Fruit fly (Drosophila melanogaster) whole organism, embryonic: ENCODE results near the gene frj.
A peak's percentile ranks its signal among the peaks of the same experiment; 100 is the strongest.

Experiments used
- Atf6 ChIP-seq: fragments of 200-800 bp; sonication (Bioruptor generic); IDR thresholded peaks from 2 replicates; pipeline ENCODE4 v1.3.6; 2022; ENCODE audit warnings: missing biosample characterization, missing genetic modification characterization
- CG10147 ChIP-seq: fragments of 200-800 bp; sonication (Bioruptor generic); optimal IDR thresholded peaks from 2 replicates; lab custom pipeline; 2019; ENCODE audit warnings: missing biosample characterization, mild to moderate bottlenecking, missing genetic modification characterization, moderate library complexity
- CG1024 ChIP-seq: fragments of 200-800 bp; sonication (Bioruptor generic); IDR thresholded peaks from 2 replicates; pipeline ENCODE4 v1.3.6; 2022; ENCODE audit warnings: missing biosample characterization, missing genetic modification characterization
- CG10267 ChIP-seq: fragments of 200-800 bp; sonication (Bioruptor generic); optimal IDR thresholded peaks from 2 replicates; lab custom pipeline; 2018; ENCODE audit warnings: missing biosample characterization, mild to moderate bottlenecking, missing genetic modification characterization, moderate library complexity
- CG11093 ChIP-seq: fragments of 200-800 bp; sonication (Bioruptor generic); IDR thresholded peaks from 3 replicates; pipeline ENCODE4 v1.3.6; 2022; ENCODE audit warnings: missing biosample characterization, missing genetic modification characterization
- CG12104 ChIP-seq: fragments of 200-800 bp; sonication (Bioruptor generic); optimal IDR thresholded peaks from 3 replicates; lab custom pipeline; 2016; ENCODE audit warnings: missing biosample characterization, missing genetic modification characterization
- CG12219 ChIP-seq: fragments of 200-800 bp; sonication (Bioruptor generic); optimal IDR thresholded peaks from 3 replicates; lab custom pipeline; 2018; ENCODE audit warnings: missing biosample characterization, mild to moderate bottlenecking, missing genetic modification characterization
- CG12299 ChIP-seq: fragments of 200-800 bp; sonication (Bioruptor generic); optimal IDR thresholded peaks from 2 replicates; lab custom pipeline; 2018; ENCODE audit warnings: missing biosample characterization, mild to moderate bottlenecking, missing genetic modification characterization
- CG12744 ChIP-seq: fragments of 200-800 bp; sonication (Bioruptor generic); optimal IDR thresholded peaks from 2 replicates; lab custom pipeline; 2016; ENCODE audit warnings: missing biosample characterization, missing genetic modification characterization
- CG13287 ChIP-seq: fragments of 200-800 bp; sonication (Bioruptor generic); IDR thresholded peaks from 2 replicates; pipeline ENCODE4 v1.3.6; 2022; ENCODE audit warnings: missing biosample characterization, missing genetic modification characterization; ENCODE audit not compliant: partially characterized antibody
- CG13424 ChIP-seq: fragments of 200-800 bp; sonication (Bioruptor generic); optimal IDR thresholded peaks from 2 replicates; lab custom pipeline; 2019; ENCODE audit warnings: missing biosample characterization, mild to moderate bottlenecking, missing genetic modification characterization, moderate library complexity
- CG14710 ChIP-seq: fragments of 200-800 bp; sonication (Bioruptor generic); optimal IDR thresholded peaks from 3 replicates; lab custom pipeline; 2019; ENCODE audit warnings: missing biosample characterization, mild to moderate bottlenecking, missing genetic modification characterization, moderate library complexity
- CG15073 ChIP-seq: fragments of 200-800 bp; sonication (Bioruptor generic); optimal IDR thresholded peaks from 2 replicates; lab custom pipeline; 2016; ENCODE audit warnings: missing biosample characterization, missing genetic modification characterization
- CG16815 ChIP-seq: fragments of 200-800 bp; sonication (Bioruptor generic); optimal IDR thresholded peaks from 3 replicates; lab custom pipeline; 2017; ENCODE audit warnings: missing biosample characterization, mild to moderate bottlenecking, missing genetic modification characterization
- CG16863 ChIP-seq: fragments of 200-800 bp; sonication (Bioruptor generic); optimal IDR thresholded peaks from 3 replicates; lab custom pipeline; 2016; ENCODE audit warnings: missing biosample characterization, missing genetic modification characterization
- CG17328 ChIP-seq: fragments of 200-800 bp; sonication (Bioruptor generic); IDR thresholded peaks from 2 replicates; pipeline ENCODE4 v1.3.6; 2022; ENCODE audit warnings: missing biosample characterization, missing genetic modification characterization
- CG17361 ChIP-seq: fragments of 200-800 bp; sonication (Bioruptor generic); IDR thresholded peaks from 3 replicates; pipeline ENCODE4 v1.3.6; 2022; ENCODE audit warnings: missing biosample characterization, missing genetic modification characterization
- CG17612 ChIP-seq: fragments of 200-800 bp; sonication (Bioruptor generic); IDR thresholded peaks from 2 replicates; pipeline ENCODE4 v1.3.6; 2022; ENCODE audit warnings: missing biosample characterization, missing genetic modification characterization
- CG2129 ChIP-seq: fragments of 200-800 bp; sonication (Bioruptor generic); IDR thresholded peaks from 2 replicates; pipeline ENCODE4 v1.3.6; 2022; ENCODE audit warnings: missing biosample characterization, missing genetic modification characterization; ENCODE audit not compliant: partially characterized antibody
- CG3847 ChIP-seq: fragments of 200-800 bp; sonication (Bioruptor generic); IDR thresholded peaks from 2 replicates; pipeline ENCODE4 v1.3.6; 2022; ENCODE audit warnings: missing biosample characterization, missing genetic modification characterization
- CG5953 ChIP-seq: fragments of 200-800 bp; sonication (Bioruptor generic); IDR thresholded peaks from 2 replicates; pipeline ENCODE4 v1.3.6; 2022; ENCODE audit warnings: missing biosample characterization, missing genetic modification characterization
- CG6683 ChIP-seq: fragments of 200-800 bp; sonication (Bioruptor generic); optimal IDR thresholded peaks from 2 replicates; lab custom pipeline; 2017; ENCODE audit warnings: missing biosample characterization, mild to moderate bottlenecking, missing genetic modification characterization, missing genetic modification reagents
- CG6791 ChIP-seq: fragments of 200-800 bp; sonication (Bioruptor generic); IDR thresholded peaks from 3 replicates; pipeline ENCODE4 v1.3.6; 2022; ENCODE audit warnings: missing biosample characterization, missing genetic modification characterization; ENCODE audit not compliant: partially characterized antibody
- CG7987 ChIP-seq: fragments of 200-800 bp; sonication (Bioruptor generic); optimal IDR thresholded peaks from 2 replicates; lab custom pipeline; 2018; ENCODE audit warnings: missing biosample characterization, mild to moderate bottlenecking, missing genetic modification characterization, moderate library complexity
- CG8359 ChIP-seq: fragments of 200-800 bp; sonication (Bioruptor generic); optimal IDR thresholded peaks from 2 replicates; lab custom pipeline; 2017; ENCODE audit warnings: missing biosample characterization, mild to moderate bottlenecking, missing genetic modification characterization, borderline replicate concordance
- CTCF ChIP-seq: fragments of 200-800 bp; sonication (Bioruptor generic); optimal IDR thresholded peaks from 2 replicates; lab custom pipeline; 2017; ENCODE audit warnings: missing biosample characterization, mild to moderate bottlenecking, missing genetic modification characterization, moderate library complexity
- D19B ChIP-seq: fragments of 200-800 bp; sonication (Bioruptor generic); optimal IDR thresholded peaks from 2 replicates; lab custom pipeline; 2017; ENCODE audit warnings: missing biosample characterization, mild to moderate bottlenecking, missing genetic modification characterization
- Dad ChIP-seq: fragments of 200-800 bp; sonication (Bioruptor generic); optimal IDR thresholded peaks from 3 replicates; lab custom pipeline; 2016; ENCODE audit warnings: missing biosample characterization, missing genetic modification characterization
- Dll ChIP-seq: fragments of 200-800 bp; sonication (Bioruptor generic); IDR thresholded peaks from 4 replicates; pipeline ENCODE4 v1.3.6; 2022; ENCODE audit warnings: missing biosample characterization, missing genetic modification characterization; ENCODE audit not compliant: partially characterized antibody
- NFAT ChIP-seq: fragments of 200-800 bp; sonication (Bioruptor generic); IDR thresholded peaks from 2 replicates; pipeline ENCODE4 v1.3.6; 2022; ENCODE audit warnings: missing biosample characterization, missing genetic modification characterization
- NK7.1 ChIP-seq: fragments of 200-800 bp; sonication (Bioruptor generic); optimal IDR thresholded peaks from 3 replicates; lab custom pipeline; 2016; ENCODE audit warnings: missing biosample characterization, missing genetic modification characterization
- Nf-YB ChIP-seq: fragments of 200-800 bp; sonication (Bioruptor generic); optimal IDR thresholded peaks from 3 replicates; lab custom pipeline; 2019; ENCODE audit warnings: missing biosample characterization, mild to moderate bottlenecking, missing genetic modification characterization, moderate library complexity
- Side ChIP-seq: fragments of 200-800 bp; sonication (Bioruptor generic); optimal IDR thresholded peaks from 2 replicates; lab custom pipeline; 2016; ENCODE audit warnings: missing biosample characterization, missing genetic modification characterization
- Sry-δ ChIP-seq: fragments of 200-800 bp; sonication (Bioruptor generic); optimal IDR thresholded peaks from 2 replicates; lab custom pipeline; 2016; ENCODE audit warnings: missing biosample characterization, missing genetic modification characterization
- YL-1 ChIP-seq: fragments of 200-800 bp; sonication (Bioruptor generic); optimal IDR thresholded peaks from 3 replicates; lab custom pipeline; 2017; ENCODE audit warnings: missing biosample characterization, mild to moderate bottlenecking, missing genetic modification characterization
- crp ChIP-seq, 2 experiments: fragments of 200-800 bp; sonication (Bioruptor generic); optimal IDR thresholded peaks; 2 replicates in 1 of 2; 3 replicates in 1 of 2; lab custom pipeline; 2017; ENCODE audit warnings: missing biosample characterization in 2 of 2, missing genetic modification characterization in 2 of 2, mild to moderate bottlenecking in 1 of 2, moderate library complexity in 1 of 2
- cwo ChIP-seq: fragments of 200-800 bp; sonication (Bioruptor generic); optimal IDR thresholded peaks from 3 replicates; lab custom pipeline; 2017; ENCODE audit warnings: missing biosample characterization, missing genetic modification characterization, mild to moderate bottlenecking, moderate library complexity, missing genetic modification reagents
- dati ChIP-seq: fragments of 200-800 bp; sonication (Bioruptor generic); IDR thresholded peaks from 2 replicates; pipeline ENCODE4 v1.3.6; 2022; ENCODE audit warnings: missing biosample characterization, missing genetic modification characterization
- fd3F ChIP-seq: fragments of 200-800 bp; sonication (Bioruptor generic); optimal IDR thresholded peaks from 2 replicates; lab custom pipeline; 2018; ENCODE audit warnings: missing biosample characterization, mild to moderate bottlenecking, missing genetic modification characterization, moderate library complexity
- hth ChIP-seq: fragments of >200 bp; optimal IDR thresholded peaks from 2 replicates; lab custom pipeline; 2017; ENCODE audit warnings: inconsistent platforms
- jigr1 ChIP-seq: fragments of 200-800 bp; sonication (Bioruptor generic); IDR thresholded peaks from 3 replicates; pipeline ENCODE4 v1.3.6; 2022; ENCODE audit warnings: missing biosample characterization, missing genetic modification characterization
- jing ChIP-seq: fragments of 200-800 bp; sonication (Bioruptor generic); optimal IDR thresholded peaks from 2 replicates; lab custom pipeline; 2018; ENCODE audit warnings: missing biosample characterization, mild to moderate bottlenecking, missing genetic modification characterization
- mld ChIP-seq: fragments of 200-800 bp; sonication (Bioruptor generic); IDR thresholded peaks from 3 replicates; pipeline ENCODE4 v1.3.6; 2022; ENCODE audit warnings: missing biosample characterization, missing genetic modification characterization; ENCODE audit not compliant: partially characterized antibody
- org-1 ChIP-seq: fragments of 200-800 bp; sonication (Bioruptor generic); optimal IDR thresholded peaks from 2 replicates; lab custom pipeline; 2017; ENCODE audit warnings: missing biosample characterization, missing genetic modification characterization
- pros ChIP-seq: fragments of 200-800 bp; sonication (Bioruptor generic); optimal IDR thresholded peaks from 3 replicates; lab custom pipeline; 2019; ENCODE audit warnings: missing biosample characterization, mild to moderate bottlenecking, missing genetic modification characterization, moderate library complexity
- row ChIP-seq: fragments of 200-800 bp; sonication (Bioruptor generic); IDR thresholded peaks from 3 replicates; pipeline ENCODE4 v1.3.6; 2022; ENCODE audit warnings: missing biosample characterization, missing genetic modification characterization
- sc ChIP-seq, 3 experiments: fragments of >200 bp in 2 of 3; fragments of 200-800 bp in 1 of 3; sonication (Bioruptor generic) in 1 of 3; optimal IDR thresholded peaks; 2 replicates in 2 of 3; 3 replicates in 1 of 3; lab custom pipeline; 2017; ENCODE audit warnings: mild to moderate bottlenecking in 1 of 3, missing biosample characterization in 1 of 3, missing genetic modification characterization in 1 of 3, missing genetic modification reagents in 1 of 3
- wek ChIP-seq: fragments of 200-800 bp; sonication (Bioruptor generic); optimal IDR thresholded peaks from 3 replicates; lab custom pipeline; 2018; ENCODE audit warnings: missing biosample characterization, mild to moderate bottlenecking, missing genetic modification characterization, moderate library complexity
- zfh2 ChIP-seq: fragments of 200-800 bp; sonication (Bioruptor generic); optimal IDR thresholded peaks from 2 replicates; lab custom pipeline; 2016; ENCODE audit warnings: missing biosample characterization, missing genetic modification characterization

frj gene

dm6 chr2L:6455032-6455954, 559 bp upstream of the frj start, which contains the start of gene retm (continued):
- TF ChIP-seq CG2129 (GFP tag; lab: Robert Waterston, UW) (no peak), pros (GFP tag; lab: Kevin White, UChicago) (peak; percentile 58), sc (optimal IDR thresholded peaks at IDR 0.05; lab: Kevin White, UChicago) (no peak), sc (GFP tag; optimal IDR thresholded peaks at IDR 0.05; lab: Kevin White, UChicago) (no peak), CG13287 (GFP tag; lab: Robert Waterston, UW) (no peak), CG12219 (GFP tag; lab: Kevin White, UChicago) (peak; percentile 37), CG1024 (0 out of 2 replicates have a peak, but pooled peaks have one; percentile 23), jing (GFP tag; lab: Kevin White, UChicago) (no peak), CG10147 (no peak), dati (GFP tag; lab: Robert Waterston, UW) (no peak), NK7.1 (GFP tag; lab: Kevin White, UChicago) (no peak), CG6791 (GFP tag; lab: Robert Waterston, UW) (no peak), CG15073 (GFP tag; lab: Kevin White, UChicago) (no peak), mld (GFP tag; lab: Robert Waterston, UW) (no peak), crp (GFP tag; optimal IDR thresholded peaks at IDR 0.05; lab: Kevin White, UChicago) (no peak), fd3F (no peak), CG10267 (tag; lab: Kevin White, UChicago) (no peak), CG3847 (GFP tag; lab: Robert Waterston, UW) (no peak), cwo (no peak), hth (no peak), CG16863 (GFP tag; lab: Kevin White, UChicago) (no peak), D19B (GFP tag; lab: Kevin White, UChicago) (no peak), NFAT (GFP tag; lab: Robert Waterston, UW) (no peak), CG8359 (GFP tag; lab: Kevin White, UChicago) (no peak), org-1 (no peak), CG17361 (GFP tag; lab: Robert Waterston, UW) (no peak), CG5953 (no peak), CG11093 (GFP tag; lab: Robert Waterston, UW) (no peak), CG16815 (GFP tag; lab: Kevin White, UChicago) (no peak), Dll (GFP tag; lab: Robert Waterston, UW) (no peak), Sry-δ (GFP tag; lab: Kevin White, UChicago) (no peak), CTCF (GFP tag; lab: Kevin White, UChicago) (no peak), jigr1 (GFP tag; lab: Robert Waterston, UW) (no peak), CG7987 (GFP tag; lab: Kevin White, UChicago) (peak; percentile 30), Atf6 (no peak), wek (GFP tag; lab: Kevin White, UChicago) (peak; percentile 59), CG12299 (peak; percentile 42), CG17328 (GFP tag; lab: Robert Waterston, UW) (no peak), CG17612 (no peak), Nf-YB (peak; percentile 86), row (GFP tag; lab: Robert Waterston, UW) (no peak), zfh2 (GFP tag; lab: Kevin White, UChicago) (no peak), CG12104 (GFP tag; lab: Kevin White, UChicago) (no peak), CG12744 (no peak), YL-1 (GFP tag; lab: Kevin White, UChicago) (peak; percentile 57), CG6683 (no peak), CG13424 (tag; lab: Kevin White, UChicago) (no peak), Dad (GFP tag; lab: Kevin White, UChicago) (no peak), Side (no peak), CG14710 (tag; lab: Kevin White, UChicago) (no peak)
